Fruit fly (Drosophila melanogaster): Measurements from ENCODE around the gene CG44194.
A peak's percentile ranks its signal among the peaks of the same experiment; 100 is the strongest.

CG44194 gene

dm6 chr3R:12985828-12986530 is 11.5 kb downstream of the CG44194 start, which contains the start of gene CG31342 (continued):
- TF ChIP-seq CG2712 (tag; optimal IDR thresholded peaks at IDR 0.05) (no peak), h (optimal IDR thresholded peaks at IDR 0.05) (no peak), CG32772 (GFP tag; IDR thresholded peaks at IDR 0.05) (no peak), CG9609 (GFP tag; optimal IDR thresholded peaks at IDR 0.05) (no peak), CG1602 (GFP tag; optimal IDR thresholded peaks at IDR 0.05) (no peak), prd (optimal IDR thresholded peaks at IDR 0.05) (no peak), prd (GFP tag; IDR thresholded peaks at IDR 0.05) (no peak), dan (GFP tag; IDR thresholded peaks at IDR 0.05) (no peak), Hr78 (GFP tag; optimal IDR thresholded peaks at IDR 0.05) (no peak), Hr3 (GFP tag; optimal IDR thresholded peaks at IDR 0.05) (peak; percentile 22), CG2116 (GFP tag; optimal IDR thresholded peaks at IDR 0.05) (peak; percentile 75), mld (GFP tag; IDR thresholded peaks at IDR 0.05; ENCODE audit: partially characterized antibody) (0 out of 3 replicates have a peak, but pooled peaks have one; percentile 45), abd-A (tag; optimal IDR thresholded peaks at IDR 0.05) (no peak), rib (GFP tag; IDR thresholded peaks at IDR 0.05) (no peak), CG18599 (GFP tag; optimal IDR thresholded peaks at IDR 0.05) (no peak), CG1647 (GFP tag; optimal IDR thresholded peaks at IDR 0.05) (no peak), dmrt11E (tag; optimal IDR thresholded peaks at IDR 0.05) (peak; percentile 54), CTCF (GFP tag; optimal IDR thresholded peaks at IDR 0.05) (no peak), CG16815 (GFP tag; optimal IDR thresholded peaks at IDR 0.05) (no peak), dmrt99B (tag; optimal IDR thresholded peaks at IDR 0.05) (no peak), scrt (GFP tag; optimal IDR thresholded peaks at IDR 0.05) (no peak), hb (GFP tag; IDR thresholded peaks at IDR 0.05; ENCODE audit: partially characterized antibody) (peak; percentile 55; the same call in 1 of the 3 replicates), CG14860 (GFP tag; IDR thresholded peaks at IDR 0.05; ENCODE audit: partially characterized antibody) (peak; percentile 43), CG9727 (GFP tag; optimal IDR thresholded peaks at IDR 0.05) (no peak), CG14050 (GFP tag; IDR thresholded peaks at IDR 0.05) (no peak), cato (GFP tag; optimal IDR thresholded peaks at IDR 0.05; ENCODE audit: borderline replicate concordance) (no peak), CG15073 (GFP tag; optimal IDR thresholded peaks at IDR 0.05) (no peak), ttk (GFP tag; IDR thresholded peaks at IDR 0.05) (no peak), z (GFP tag; IDR thresholded peaks at IDR 0.05) (no peak), Hey (tag; optimal IDR thresholded peaks at IDR 0.05) (no peak), H15 (GFP tag; IDR thresholded peaks at IDR 0.05) (no peak), sna (GFP tag; IDR thresholded peaks at IDR 0.05; ENCODE audit: partially characterized antibody) (peak; percentile 61; the same call in 1 of the 2 replicates), HLH4C (GFP tag; IDR thresholded peaks at IDR 0.05; ENCODE audit: partially characterized antibody) (no peak; the same call in 1 of the 3 replicates), CG1233 (GFP tag; optimal IDR thresholded peaks at IDR 0.05) (no peak), CG10209 (GFP tag; optimal IDR thresholded peaks at IDR 0.05) (no peak), CG10321 (GFP tag; IDR thresholded peaks at IDR 0.05) (no peak), CG16863 (GFP tag; optimal IDR thresholded peaks at IDR 0.05) (no peak), CG4707 (GFP tag; optimal IDR thresholded peaks at IDR 0.05) (no peak), CG8944 (GFP tag; optimal IDR thresholded peaks at IDR 0.05) (no peak), CG18619 (GFP tag; optimal IDR thresholded peaks at IDR 0.05) (peak; percentile 2), lbe (GFP tag; optimal IDR thresholded peaks at IDR 0.05) (no peak), dm (GFP tag; optimal IDR thresholded peaks at IDR 0.05) (peak; percentile 46), kah (GFP tag; optimal IDR thresholded peaks at IDR 0.05) (no peak), C15 (GFP tag; IDR thresholded peaks at IDR 0.05) (no peak), Dll (GFP tag; IDR thresholded peaks at IDR 0.05; ENCODE audit: partially characterized antibody) (peak; percentile 78), Lhr (GFP tag; optimal IDR thresholded peaks at IDR 0.05) (no peak), CG10565 (GFP tag; optimal IDR thresholded peaks at IDR 0.05) (no peak), org-1 (GFP tag; optimal IDR thresholded peaks at IDR 0.05) (no peak), CG11504 (tag; optimal IDR thresholded peaks at IDR 0.05) (no peak), Chrac-16 (GFP tag; optimal IDR thresholded peaks at IDR 0.05) (no peak)

All from whole organism, embryonic.